Fruit fly (Drosophila melanogaster): ENCODE data around the gene CG33080.

CG33080 gene

DNA sequence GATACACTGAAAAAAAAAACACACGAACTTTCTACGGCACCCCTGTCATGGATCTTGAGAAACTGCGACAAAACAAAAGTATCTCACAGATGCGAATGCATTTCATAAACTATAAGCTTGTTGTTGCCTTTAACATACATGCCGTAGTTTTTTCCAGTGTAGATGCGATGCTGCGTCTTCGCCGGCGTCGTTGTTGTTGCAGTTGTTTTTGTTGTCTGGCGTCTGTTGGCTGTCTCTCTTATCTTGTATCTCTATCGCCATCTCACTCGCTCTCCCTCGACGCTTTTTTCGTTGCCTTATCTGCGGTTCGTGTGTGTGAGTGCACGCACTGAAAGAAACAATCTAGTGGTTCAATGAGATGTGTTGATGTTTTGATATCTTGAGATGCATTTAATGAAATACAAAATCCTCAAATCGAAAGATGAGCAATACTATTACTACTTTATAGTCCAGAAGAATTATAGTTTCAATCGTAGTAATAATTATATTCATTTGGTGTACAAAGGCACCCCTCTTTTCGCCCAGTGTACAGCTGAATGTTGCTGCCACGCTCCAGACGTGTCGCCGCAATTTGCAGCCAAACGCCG is 21.0 kb downstream of the CG33080 start (continued):
- TF ChIP-seq CG17361 (GFP tag; IDR thresholded peaks at IDR 0.05): peak; percentile 96
- TF ChIP-seq chinmo (GFP tag; IDR thresholded peaks at IDR 0.05; ENCODE audit: partially characterized antibody): peak; percentile 74; the same call in 1 of the 4 replicates
- TF ChIP-seq CkIIα-i1 (GFP tag; IDR thresholded peaks at IDR 0.05): peak; percentile 89
- TF ChIP-seq kay (GFP tag; optimal IDR thresholded peaks at IDR 0.05): peak; percentile 95
- TF ChIP-seq CG2889 (GFP tag; IDR thresholded peaks at IDR 0.05): peak; percentile 90
- peak; percentile 86 for TF ChIP-seq CG2712 (tag; optimal IDR thresholded peaks at IDR 0.05)
- peak; percentile 56 for TF ChIP-seq CTCF (GFP tag; optimal IDR thresholded peaks at IDR 0.05)
- peak; percentile 85 for TF ChIP-seq CG31224 (GFP tag; IDR thresholded peaks at IDR 0.05)
- peak; percentile 98 for TF ChIP-seq ara (GFP tag; IDR thresholded peaks at IDR 0.05)
- TF ChIP-seq Hand (GFP tag; optimal IDR thresholded peaks at IDR 0.05): peak; percentile 85
- no peak for TF ChIP-seq inv (GFP tag; IDR thresholded peaks at IDR 0.05; ENCODE audit: partially characterized antibody)
- TF ChIP-seq Six4 (GFP tag; optimal IDR thresholded peaks at IDR 0.05): peak; percentile 98
- TF ChIP-seq wek (GFP tag; optimal IDR thresholded peaks at IDR 0.05): peak; percentile 88
- peak; percentile 97 for TF ChIP-seq CG12942 (GFP tag; optimal IDR thresholded peaks at IDR 0.05)
- TF ChIP-seq CG12236 (GFP tag; optimal IDR thresholded peaks at IDR 0.05): peak; percentile 97
- peak; percentile 97 for TF ChIP-seq Rfx (GFP tag; IDR thresholded peaks at IDR 0.05)
- peak; percentile 94 for TF ChIP-seq CG31441 (GFP tag; IDR thresholded peaks at IDR 0.05)
- TF ChIP-seq crp (GFP tag; optimal IDR thresholded peaks at IDR 0.05): peak in 1 of 2 experiments; percentile 68
- TF ChIP-seq hb (GFP tag; IDR thresholded peaks at IDR 0.05; ENCODE audit: partially characterized antibody): no peak
- peak; percentile 95 for TF ChIP-seq NfI (GFP tag; optimal IDR thresholded peaks at IDR 0.05)
- TF ChIP-seq Blimp-1 (GFP tag; optimal IDR thresholded peaks at IDR 0.05): peak; percentile 92
- TF ChIP-seq CG7745 (tag; optimal IDR thresholded peaks at IDR 0.05): peak; percentile 6
- no peak for TF ChIP-seq Scr (GFP tag; IDR thresholded peaks at IDR 0.05; ENCODE audit: partially characterized antibody)
- no peak for TF ChIP-seq CG7963 (GFP tag; IDR thresholded peaks at IDR 0.05; ENCODE audit: partially characterized antibody)
- peak; percentile 95 for TF ChIP-seq unpg (GFP tag; optimal IDR thresholded peaks at IDR 0.05)
- peak; percentile 98 for TF ChIP-seq CHES-1-like (GFP tag; optimal IDR thresholded peaks at IDR 0.05)
- peak; percentile 94 for TF ChIP-seq danr (GFP tag; IDR thresholded peaks at IDR 0.05)
- no peak for TF ChIP-seq CG6791 (GFP tag; IDR thresholded peaks at IDR 0.05; ENCODE audit: partially characterized antibody)
- peak; percentile 66 for TF ChIP-seq grau (tag; optimal IDR thresholded peaks at IDR 0.05)
- TF ChIP-seq Usf (GFP tag; optimal IDR thresholded peaks at IDR 0.05): peak; percentile 92
- TF ChIP-seq Ravus (GFP tag; IDR thresholded peaks at IDR 0.05): peak; percentile 77
- peak; percentile 94 for TF ChIP-seq gce (GFP tag; IDR thresholded peaks at IDR 0.05)
- TF ChIP-seq CG30403 (GFP tag; optimal IDR thresholded peaks at IDR 0.05): peak; percentile 97
- peak; percentile 76 for TF ChIP-seq CG3995 (GFP tag; optimal IDR thresholded peaks at IDR 0.05)
- TF ChIP-seq CG4360 (GFP tag; IDR thresholded peaks at IDR 0.05): peak; percentile 95
- peak; percentile 91 to 94 for TF ChIP-seq bsh (GFP tag; optimal IDR thresholded peaks at IDR 0.05)
- TF ChIP-seq CG34224 (GFP tag; IDR thresholded peaks at IDR 0.05; ENCODE audit: partially characterized antibody): no peak
- TF ChIP-seq wdn (GFP tag; IDR thresholded peaks at IDR 0.05): peak; percentile 79
- peak; percentile 95 for TF ChIP-seq CG10209 (GFP tag; optimal IDR thresholded peaks at IDR 0.05)
- TF ChIP-seq caup (GFP tag; optimal IDR thresholded peaks at IDR 0.05; ENCODE audit: severe bottlenecking): peak; percentile 93
- peak; percentile 85 for TF ChIP-seq Fer2 (tag; optimal IDR thresholded peaks at IDR 0.05)
- TF ChIP-seq lmd (GFP tag; IDR thresholded peaks at IDR 0.05): peak; percentile 96
- peak; percentile 86 for TF ChIP-seq HmgZ (tag; optimal IDR thresholded peaks at IDR 0.05)
- TF ChIP-seq Sry-β (GFP tag; optimal IDR thresholded peaks at IDR 0.05): peak; percentile 69
- TF ChIP-seq Xbp1 (GFP tag; optimal IDR thresholded peaks at IDR 0.05): peak; percentile 97
- peak; percentile 97 for TF ChIP-seq Chrac-16 (GFP tag; optimal IDR thresholded peaks at IDR 0.05)
- peak; percentile 80 for TF ChIP-seq CG31365 (tag; optimal IDR thresholded peaks at IDR 0.05)
- peak in 1 of 2 experiments; percentile 90 for TF ChIP-seq eve (GFP tag; optimal IDR thresholded peaks at IDR 0.05)
- TF ChIP-seq Optix (GFP tag; IDR thresholded peaks at IDR 0.05): peak; percentile 96

Measured in whole organism, embryonic.